Worm (Caenorhabditis elegans) whole organism, L4/young adult: ENCODE results near the gene chil-21.
"Not testable (repeated sequence)": the region's sequence is repeated elsewhere in the genome, so short reads cannot be mapped to it uniquely, and the experiment has no call there.

Source experiments
- W03F9.2 ChIP-seq: fragments of 150-350 bp; optimal IDR thresholded peaks from 2 replicates; lab custom pipeline; 2014; ENCODE audit warnings: missing biosample characterization, missing genetic modification characterization
- dao-5 ChIP-seq: sonication (generic microtip); optimal IDR thresholded peaks from 2 replicates; lab custom pipeline; 2016; ENCODE audit warnings: missing genotype, missing genetic modification characterization, moderate library complexity, missing compliant biosample characterization
- him-1 ChIP-seq: sonication (generic microtip); optimal IDR thresholded peaks from 2 replicates; lab custom pipeline; 2016; ENCODE audit warnings: missing genotype, missing genetic modification reagents, missing genetic modification characterization, missing compliant biosample characterization

The chil-21 gene

ce11 chrII:9482529-9482928 lies 20.7 kb upstream of the chil-21 start:
- TF ChIP-seq him-1 (tag; lab: Kevin White, UChicago) (no peak), W03F9.2 (tag; lab: Kevin White, UChicago) (no peak), dao-5 (no peak)

ce11 chrII:9481427-9481826 lies 19.6 kb upstream of the chil-21 start:
- no peak for TF ChIP-seq him-1 (tag; lab: Kevin White, UChicago)
- no peak for TF ChIP-seq W03F9.2 (tag; lab: Kevin White, UChicago)
- no peak for TF ChIP-seq dao-5

- no peak for TF ChIP-seq W03F9.2 (tag; lab: Kevin White, UChicago)
- TF ChIP-seq him-1 (tag; lab: Kevin White, UChicago): no peak
- TF ChIP-seq dao-5: no peak
These were observed 18.2 kb upstream of the chil-21 start, which contains the start of gene T19H5.7 for ce11 chrII:9480006-9480405. Gene T19H5.7 (minus strand): TSS chrII:9480106.

- TF ChIP-seq him-1 (tag; lab: Kevin White, UChicago): no peak
- TF ChIP-seq W03F9.2 (tag; lab: Kevin White, UChicago): no peak
- no peak for TF ChIP-seq dao-5
These were observed 15.8 kb upstream of the chil-21 start, which contains the start of gene chil-27 for ce11 chrII:9477567-9477966. Gene chil-27 (plus strand): TSS chrII:9477867.

- no peak for TF ChIP-seq him-1 (tag; lab: Kevin White, UChicago)
- TF ChIP-seq W03F9.2 (tag; lab: Kevin White, UChicago): no peak
- TF ChIP-seq dao-5: no peak
These were observed 12.8 kb upstream of the chil-21 start, which contains the start of the genes chil-25 and chil-26 for ce11 chrII:9474367-9475105. Gene chil-25 (minus strand): TSS chrII:9474467. Gene chil-26 (plus strand): TSS chrII:9475055.

- TF ChIP-seq him-1 (tag; lab: Kevin White, UChicago) (no peak), W03F9.2 (tag; lab: Kevin White, UChicago) (no peak), dao-5 (no peak)
These were observed 8.2 kb upstream of the chil-21 start, which contains the start of gene T19H5.6 for ce11 chrII:9470027-9470426. Gene T19H5.6 (minus strand): TSS chrII:9470221.

ce11 chrII:9468414-9468813 lies 6.6 kb upstream of the chil-21 start, which contains the start of gene chil-23:
Gene chil-23 (minus strand): TSS chrII:9468611.
- no peak for TF ChIP-seq dao-5
- TF ChIP-seq W03F9.2 (tag; lab: Kevin White, UChicago): no peak
- no peak for TF ChIP-seq him-1 (tag; lab: Kevin White, UChicago)

- TF ChIP-seq dao-5 (no peak), W03F9.2 (tag; lab: Kevin White, UChicago) (no peak)
These were observed 4.3 kb upstream of the chil-21 start, which contains the start of gene chil-22 for ce11 chrII:9466095-9466494. Gene chil-22 (minus strand): TSS chrII:9466195.

- not testable (repeated sequence) for TF ChIP-seq dao-5; him-1 (tag; lab: Kevin White, UChicago); W03F9.2 (tag; lab: Kevin White, UChicago)
These were observed 2.3 kb downstream of the chil-21 start, which contains the start of gene R09D1.14 for ce11 chrII:9459462-9459861. Gene R09D1.14 (minus strand): TSS chrII:9459562.

- TF ChIP-seq him-1 (tag; lab: Kevin White, UChicago): no peak
- no peak for TF ChIP-seq W03F9.2 (tag; lab: Kevin White, UChicago)
- no peak for TF ChIP-seq dao-5
These were observed 7.5 kb downstream of the chil-21 start, which contains the start of gene chil-19 for ce11 chrII:9454304-9454703. Gene chil-19 (minus strand): TSS chrII:9454404.

ce11 chrII:9452172-9452571 lies 9.6 kb downstream of the chil-21 start, which contains the start of gene R09D1.12:
Gene R09D1.12 (minus strand): TSS chrII:9452272.
- TF ChIP-seq dao-5; him-1 (tag; lab: Kevin White, UChicago); W03F9.2 (tag; lab: Kevin White, UChicago): not testable (repeated sequence)

ce11 chrII:9447965-9448364 lies 13.8 kb downstream of the chil-21 start, which contains the start of gene chil-18:
Gene chil-18 (plus strand): TSS chrII:9448265.
- TF ChIP-seq W03F9.2 (tag; lab: Kevin White, UChicago): no peak
- no peak for TF ChIP-seq him-1 (tag; lab: Kevin White, UChicago)
- TF ChIP-seq dao-5: no peak

ce11 chrII:9445368-9445767 lies 16.4 kb downstream of the chil-21 start, which contains the start of gene R09D1.13:
Gene R09D1.13 (minus strand): TSS chrII:9445468.
- TF ChIP-seq dao-5 (no peak), him-1 (tag; lab: Kevin White, UChicago) (no peak), W03F9.2 (tag; lab: Kevin White, UChicago) (no peak)

- no peak for TF ChIP-seq him-1 (tag; lab: Kevin White, UChicago)
- TF ChIP-seq W03F9.2 (tag; lab: Kevin White, UChicago): no peak
- no peak for TF ChIP-seq dao-5
These were observed 18.3 kb downstream of the chil-21 start, which contains the start of gene chil-15 for ce11 chrII:9443522-9443921. Gene chil-15 (minus strand): TSS chrII:9443622.
